Worm (Caenorhabditis elegans) whole organism, L4 larva: Measurements from ENCODE around the gene F54H5.5.

ENCODE experiments used
- D1046.2 ChIP-seq: fragments of 200-800 bp; sonication (Bioruptor generic); IDR thresholded peaks from 2 replicates; pipeline ENCODE4 v1.3.6; 2022; ENCODE audit warnings: missing genetic modification characterization, missing compliant biosample characterization
- F26F4.8 ChIP-seq: fragments of 200-800 bp; sonication (Bioruptor generic); conservative IDR thresholded peaks from 2 replicates; pipeline ENCODE4 v1.3.6; 2022; ENCODE audit warnings: missing genetic modification characterization, missing compliant biosample characterization
- F37D6.2 ChIP-seq: sonication (generic microtip); optimal IDR thresholded peaks from 2 replicates; lab custom pipeline; 2016; ENCODE audit warnings: mild to moderate bottlenecking, missing genetic modification characterization, missing compliant biosample characterization
- F44E2.7 ChIP-seq: fragments of 200-800 bp; sonication (Bioruptor generic); IDR thresholded peaks from 2 replicates; pipeline ENCODE4 v2.1.2; 2022; ENCODE audit warnings: missing genetic modification characterization, missing compliant biosample characterization
- F49E8.2 ChIP-seq: sonication (generic microtip); optimal IDR thresholded peaks from 2 replicates; lab custom pipeline; 2016; ENCODE audit warnings: missing compliant biosample characterization, mild to moderate bottlenecking, missing genetic modification characterization, borderline replicate concordance
- R02D3.7 ChIP-seq: fragments of 150-350 bp; sonication (generic microtip); optimal IDR thresholded peaks from 3 replicates; lab custom pipeline; 2014; ENCODE audit warnings: missing biosample characterization, missing genetic modification characterization
- Y105C5A.15 ChIP-seq: fragments of 200-800 bp; sonication (Bioruptor generic); IDR thresholded peaks from 2 replicates; pipeline ENCODE4 v1.3.6; 2022; ENCODE audit warnings: missing genetic modification characterization, missing compliant biosample characterization
- Y48G9A.11 ChIP-seq: fragments of 200-800 bp; sonication (Bioruptor generic); IDR thresholded peaks from 2 replicates; pipeline ENCODE4 v1.3.6; 2022; ENCODE audit warnings: missing genetic modification reagents, missing genetic modification characterization, missing compliant biosample characterization
- Y75B8A.6 ChIP-seq: fragments of 200-800 bp; sonication (Bioruptor generic); IDR thresholded peaks from 2 replicates; pipeline ENCODE4 v1.3.6; 2022; ENCODE audit warnings: missing genetic modification reagents, missing genetic modification characterization, missing compliant biosample characterization
- aha-1 ChIP-seq: fragments of 150-350 bp; peaks from one replicate; lab custom pipeline; 2014; ENCODE audit warnings: missing biosample characterization, missing genetic modification characterization
- aly-2 ChIP-seq: sonication (generic microtip); optimal IDR thresholded peaks from 2 replicates; lab custom pipeline; 2018; ENCODE audit warnings: missing biosample characterization, missing genetic modification characterization
- ceh-20 ChIP-seq: fragments of 200-800 bp; sonication (Bioruptor generic); IDR thresholded peaks from 2 replicates; pipeline ENCODE4 v1.3.6; 2022; ENCODE audit warnings: missing genetic modification reagents, missing genetic modification characterization, missing compliant biosample characterization
- ceh-82 ChIP-seq: sonication (generic microtip); optimal IDR thresholded peaks from 2 replicates; lab custom pipeline; 2017; ENCODE audit warnings: missing biosample characterization, missing genetic modification characterization
- ces-1 ChIP-seq: fragments of 150-350 bp; sonication (generic microtip); optimal IDR thresholded peaks from 4 replicates; lab custom pipeline; 2014; ENCODE audit warnings: missing biosample characterization, missing genetic modification reagents, missing genetic modification characterization
- ctbp-1 ChIP-seq: fragments of 200-800 bp; sonication (Bioruptor generic); IDR thresholded peaks from 2 replicates; pipeline ENCODE4 v1.3.6; 2022; ENCODE audit warnings: missing genetic modification reagents, missing genetic modification characterization, missing compliant biosample characterization
- daf-12 ChIP-seq: fragments of 150-350 bp; optimal IDR thresholded peaks from 2 replicates; lab custom pipeline; 2014; ENCODE audit warnings: missing biosample characterization, missing genetic modification reagents, missing genetic modification characterization
- daf-16 ChIP-seq, 3 experiments: sonication (generic microtip); optimal IDR thresholded peaks; 2 replicates each; lab custom pipeline; 2016 to 2017; ENCODE audit warnings: missing genetic modification characterization in 3 of 3, missing genetic modification reagents in 3 of 3, mild to moderate bottlenecking in 2 of 3, missing compliant biosample characterization in 2 of 3, missing biosample characterization in 1 of 3, moderate library complexity in 1 of 3
- dmd-6 ChIP-seq: fragments of 200-800 bp; sonication (Bioruptor generic); IDR thresholded peaks from 2 replicates; pipeline ENCODE4 v1.3.6; 2022; ENCODE audit warnings: missing genetic modification reagents, missing genetic modification characterization, missing compliant biosample characterization
- dmd-9 ChIP-seq: fragments of 200-800 bp; sonication (Bioruptor generic); IDR thresholded peaks from 2 replicates; pipeline ENCODE4 v1.3.6; 2022; ENCODE audit warnings: missing genetic modification reagents, missing genetic modification characterization, missing compliant biosample characterization
- dpl-1 ChIP-seq: fragments of 150-350 bp; optimal IDR thresholded peaks from 2 replicates; lab custom pipeline; 2014; ENCODE audit warnings: missing biosample characterization, missing genetic modification reagents, missing genetic modification characterization
- dve-1 ChIP-seq: sonication (generic microtip); optimal IDR thresholded peaks from 2 replicates; lab custom pipeline; 2017; ENCODE audit warnings: antibody characterized with exemption, mild to moderate bottlenecking, missing genetic modification characterization, missing compliant biosample characterization; ENCODE audit not compliant: insufficient read depth
- egl-43 ChIP-seq: fragments of 200-800 bp; sonication (Bioruptor generic); IDR thresholded peaks from 2 replicates; pipeline ENCODE4 v1.3.6; 2022; ENCODE audit warnings: missing genetic modification reagents, missing genetic modification characterization, missing compliant biosample characterization
- fkh-10 ChIP-seq: fragments of 150-350 bp; optimal IDR thresholded peaks from 2 replicates; lab custom pipeline; 2014; ENCODE audit warnings: missing biosample characterization, missing genetic modification reagents, missing genetic modification characterization
- gei-8 ChIP-seq: fragments of 200-800 bp; sonication (Bioruptor generic); optimal IDR thresholded peaks from 2 replicates; lab custom pipeline; 2018; ENCODE audit warnings: mild to moderate bottlenecking, missing genetic modification characterization, missing compliant biosample characterization
- hlh-30 ChIP-seq: sonication (generic microtip); optimal IDR thresholded peaks from 2 replicates; lab custom pipeline; 2017; ENCODE audit warnings: antibody characterized with exemption, mild to moderate bottlenecking, missing genetic modification characterization, missing compliant biosample characterization; ENCODE audit not compliant: insufficient read depth
- lin-1 ChIP-seq: fragments of 200-800 bp; sonication (Bioruptor generic); IDR thresholded peaks from 2 replicates; pipeline ENCODE4 v1.3.6; 2022; ENCODE audit warnings: missing genetic modification reagents, missing genetic modification characterization, missing compliant biosample characterization
- lin-13 ChIP-seq: fragments of 150-350 bp; optimal IDR thresholded peaks from 2 replicates; lab custom pipeline; 2014; ENCODE audit warnings: missing biosample characterization, missing genetic modification reagents, missing genetic modification characterization
- lin-15B ChIP-seq: fragments of 150-350 bp; sonication (generic microtip); optimal IDR thresholded peaks from 3 replicates; lab custom pipeline; 2014; ENCODE audit warnings: missing biosample characterization, missing genetic modification characterization
- lin-39 ChIP-seq: fragments of 150-350 bp; optimal IDR thresholded peaks from 2 replicates; lab custom pipeline; 2014; ENCODE audit warnings: missing biosample characterization, missing genetic modification reagents, missing genetic modification characterization
- lsy-2 ChIP-seq, 2 experiments: fragments of 150-350 bp in 1 of 2; sonication (generic microtip) in 1 of 2; optimal IDR thresholded peaks; 2 replicates each; lab custom pipeline; 2014 to 2017; ENCODE audit warnings: missing biosample characterization in 2 of 2, missing genetic modification characterization in 2 of 2
- madf-5 ChIP-seq, 2 experiments: fragments of 200-800 bp; sonication (Bioruptor generic); IDR thresholded peaks; 2 replicates each; pipeline ENCODE4 v1.3.6; 2022; ENCODE audit warnings: missing compliant biosample characterization in 2 of 2, missing genetic modification characterization in 2 of 2
- mdl-1 ChIP-seq, 2 experiments: fragments of 150-350 bp in 1 of 2; sonication (generic microtip) in 1 of 2; optimal IDR thresholded peaks; 2 replicates each; lab custom pipeline; 2014 to 2017; ENCODE audit warnings: missing biosample characterization in 2 of 2, missing genetic modification characterization in 2 of 2
- mdt-29 ChIP-seq: fragments of 200-800 bp; sonication (Bioruptor generic); IDR thresholded peaks from 2 replicates; pipeline ENCODE4 v1.3.6; 2022; ENCODE audit warnings: missing genetic modification reagents, missing genetic modification characterization, missing compliant biosample characterization
- mep-1 ChIP-seq: fragments of 150-350 bp; sonication (generic microtip); optimal IDR thresholded peaks from 3 replicates; lab custom pipeline; 2014; ENCODE audit warnings: missing biosample characterization, missing genetic modification characterization
- nhr-10 ChIP-seq: fragments of 150-350 bp; optimal IDR thresholded peaks from 2 replicates; lab custom pipeline; 2014; ENCODE audit warnings: missing biosample characterization, missing genetic modification characterization
- nhr-102 ChIP-seq: sonication (generic microtip); optimal IDR thresholded peaks from 2 replicates; lab custom pipeline; 2016; ENCODE audit warnings: mild to moderate bottlenecking, missing genetic modification characterization, moderate library complexity, missing compliant biosample characterization
- nhr-28 ChIP-seq: fragments of 150-350 bp; optimal IDR thresholded peaks from 2 replicates; lab custom pipeline; 2014; ENCODE audit warnings: missing biosample characterization, missing genetic modification characterization
- nhr-48 ChIP-seq: sonication (generic microtip); optimal IDR thresholded peaks from 2 replicates; lab custom pipeline; 2016; ENCODE audit warnings: mild to moderate bottlenecking, missing genetic modification characterization, missing compliant biosample characterization
- nhr-6 ChIP-seq: fragments of 150-350 bp; optimal IDR thresholded peaks from 2 replicates; lab custom pipeline; 2014; ENCODE audit warnings: missing biosample characterization, missing genetic modification characterization
- php-3 ChIP-seq: fragments of 200-800 bp; sonication (Bioruptor generic); IDR thresholded peaks from 2 replicates; pipeline ENCODE4 v1.3.6; 2022; ENCODE audit warnings: missing genetic modification reagents, missing genetic modification characterization, missing compliant biosample characterization
- pqm-1 ChIP-seq: sonication (generic microtip); optimal IDR thresholded peaks from 2 replicates; lab custom pipeline; 2017; ENCODE audit warnings: missing biosample characterization, missing genetic modification characterization
- rbr-2 ChIP-seq: sonication (generic microtip); optimal IDR thresholded peaks from 2 replicates; lab custom pipeline; 2016; ENCODE audit warnings: missing genotype, missing genetic modification characterization, missing compliant biosample characterization
- spr-3 ChIP-seq: fragments of 200-800 bp; sonication (Bioruptor generic); optimal IDR thresholded peaks from 2 replicates; lab custom pipeline; 2018; ENCODE audit warnings: mild to moderate bottlenecking, missing genetic modification characterization, missing compliant biosample characterization
- unc-130 ChIP-seq: sonication (generic microtip); optimal IDR thresholded peaks from 2 replicates; lab custom pipeline; 2016; ENCODE audit warnings: missing genetic modification reagents, missing genetic modification characterization, missing compliant biosample characterization
- vab-7 ChIP-seq: fragments of 200-800 bp; sonication (Bioruptor generic); IDR thresholded peaks from 2 replicates; pipeline ENCODE4 v1.3.6; 2022; ENCODE audit warnings: missing genetic modification reagents, missing genetic modification characterization, missing compliant biosample characterization
- zip-11 ChIP-seq: fragments of 200-800 bp; sonication (Bioruptor generic); IDR thresholded peaks from 2 replicates; pipeline ENCODE4 v1.3.6; 2022; ENCODE audit warnings: missing genetic modification characterization, missing compliant biosample characterization

Gene F54H5.5

ce11 chrII:6615232-6616029 lies 11.7 kb downstream of the F54H5.5 start (continued):
- no peak for TF ChIP-seq Y105C5A.15 (GFP tag; lab: Robert Waterston, UW)
- TF ChIP-seq nhr-6 (tag; lab: Kevin White, UChicago), result no peak
- TF ChIP-seq ceh-82 (tag; lab: Kevin White, UChicago), result no peak
- TF ChIP-seq mdt-29 (GFP tag; lab: Robert Waterston, UW), result no peak
- TF ChIP-seq nhr-48 (tag; lab: Kevin White, UChicago), result no peak
- TF ChIP-seq pqm-1 (tag; lab: Kevin White, UChicago), result peak; percentile 97
- TF ChIP-seq gei-8 (GFP tag; lab: Kevin White, UChicago), result no peak
- no peak for TF ChIP-seq egl-43 (GFP tag; lab: Robert Waterston, UW)
- TF ChIP-seq lin-13 (GFP tag; lab: Kevin White, UChicago), result no peak
- no peak for TF ChIP-seq F37D6.2 (tag; lab: Kevin White, UChicago)
- TF ChIP-seq vab-7 (GFP tag; lab: Robert Waterston, UW), result no peak
- TF ChIP-seq Y75B8A.6 (GFP tag; lab: Robert Waterston, UW), result no peak
- TF ChIP-seq lin-15B (tag; lab: Kevin White, UChicago), result no peak
- no peak for TF ChIP-seq spr-3 (GFP tag; lab: Kevin White, UChicago)
- TF ChIP-seq ctbp-1 (GFP tag; lab: Robert Waterston, UW), result no peak
- TF ChIP-seq F26F4.8, result no peak
- TF ChIP-seq zip-11 (GFP tag; lab: Robert Waterston, UW), result no peak
- TF ChIP-seq fkh-10 (GFP tag; lab: Kevin White, UChicago), result no peak
- no peak for TF ChIP-seq rbr-2
- no peak for TF ChIP-seq lin-39
- TF ChIP-seq aly-2 (tag; lab: Kevin White, UChicago), result no peak
- no peak for TF ChIP-seq nhr-102 (tag; lab: Kevin White, UChicago)
- no peak for TF ChIP-seq F49E8.2 (tag; lab: Kevin White, UChicago)
- no peak for TF ChIP-seq daf-16 (GFP tag; optimal IDR thresholded peaks at IDR 0.05; lab: Kevin White, UChicago)
- TF ChIP-seq daf-16 (tag; optimal IDR thresholded peaks at IDR 0.05; lab: Kevin White, UChicago), result peak; percentile 71
- TF ChIP-seq php-3 (GFP tag; lab: Robert Waterston, UW), result no peak
- no peak for TF ChIP-seq D1046.2 (GFP tag; lab: Robert Waterston, UW)
- no peak for TF ChIP-seq dmd-9
- TF ChIP-seq lsy-2 (tag; optimal IDR thresholded peaks at IDR 0.05; lab: Kevin White, UChicago), result no peak
- TF ChIP-seq Y48G9A.11 (GFP tag; lab: Robert Waterston, UW), result no peak
- TF ChIP-seq, all 104 proteins: peak for 13

ce11 chrII:6614500-6614899 lies 12.6 kb downstream of the F54H5.5 start:
- peak; percentile 43 for TF ChIP-seq dmd-6 (GFP tag; lab: Robert Waterston, UW)
- TF ChIP-seq lin-1, result no peak
- peak; percentile 9 for TF ChIP-seq nhr-28 (tag; lab: Kevin White, UChicago)
- TF ChIP-seq dve-1 (tag; lab: Kevin White, UChicago), result peak; percentile 40
- no peak for TF ChIP-seq daf-16 (GFP tag; optimal IDR thresholded peaks at IDR 0.05; lab: Kevin White, UChicago)
- peak; percentile 21 for TF ChIP-seq daf-16 (tag; optimal IDR thresholded peaks at IDR 0.05; lab: Kevin White, UChicago)
- TF ChIP-seq R02D3.7 (tag; lab: Kevin White, UChicago), result no peak
- peak; percentile 52 for TF ChIP-seq aha-1 (tag; lab: Kevin White, UChicago)
- TF ChIP-seq, all 104 proteins: peak for 5

- TF ChIP-seq daf-12 (no peak), hlh-30 (tag; lab: Kevin White, UChicago) (peak; percentile 51), php-3 (GFP tag; lab: Robert Waterston, UW) (0 out of 2 replicates have a peak, but pooled peaks have one; percentile 10), ces-1 (GFP tag; lab: Kevin White, UChicago) (no peak), nhr-10 (no peak), daf-16 (GFP tag; optimal IDR thresholded peaks at IDR 0.05; lab: Kevin White, UChicago) (no peak), daf-16 (tag; optimal IDR thresholded peaks at IDR 0.05; lab: Kevin White, UChicago) (peak; percentile 84), ceh-20 (GFP tag; lab: Robert Waterston, UW) (no peak), F44E2.7 (GFP tag; lab: Robert Waterston, UW) (no peak), unc-130 (GFP tag; lab: Kevin White, UChicago) (no peak), dpl-1 (GFP tag; lab: Kevin White, UChicago) (no peak), dmd-6 (GFP tag; lab: Robert Waterston, UW) (peak; percentile 70), egl-43 (GFP tag; lab: Robert Waterston, UW) (no peak), pqm-1 (tag; lab: Kevin White, UChicago) (peak; percentile 92), nhr-6 (tag; lab: Kevin White, UChicago) (no peak), mdl-1 (tag; optimal IDR thresholded peaks at IDR 0.05; lab: Kevin White, UChicago) (peak in 1 of 2 experiments; percentile 26), madf-5 (GFP tag; IDR thresholded peaks at IDR 0.05; lab: Robert Waterston, UW) (no peak), mep-1 (tag; lab: Kevin White, UChicago) (peak; percentile 19), nhr-28 (tag; lab: Kevin White, UChicago) (peak; percentile 74)
Observed at ce11 chrII:6612544-6612943, 14.5 kb downstream of the F54H5.5 start.
